Worm (Caenorhabditis elegans): ENCODE data around the gene oac-57.
"Not testable (repeated sequence)": the region's sequence is repeated elsewhere in the genome, so short reads cannot be mapped to it uniquely, and the experiment has no call there.

oac-57 gene

ce11 chrIV:12334708-12335107 is 27.1 kb upstream of the oac-57 start:
- TF ChIP-seq pes-1 (GFP tag; IDR thresholded peaks at IDR 0.05) (no peak), F13C5.2 (tag; optimal IDR thresholded peaks at IDR 0.05) (no peak), hmbx-1 (tag; optimal IDR thresholded peaks at IDR 0.05) (no peak), ets-7 (tag; optimal IDR thresholded peaks at IDR 0.05) (no peak), scrt-1 (GFP tag; IDR thresholded peaks at IDR 0.05) (no peak), B0310.2 (tag; optimal IDR thresholded peaks at IDR 0.05) (no peak), hnd-1 (tag; optimal IDR thresholded peaks at IDR 0.05) (no peak), hmg-4 (GFP tag; optimal IDR thresholded peaks at IDR 0.05) (no peak), ceh-36 (tag; optimal IDR thresholded peaks at IDR 0.05) (no peak), tbx-37 (GFP tag; conservative IDR thresholded peaks at IDR 0.05) (no peak), tbx-11 (GFP tag; IDR thresholded peaks at IDR 0.05) (no peak), ceh-13 (GFP tag; optimal IDR thresholded peaks at IDR 0.05) (no peak), tra-4 (tag; optimal IDR thresholded peaks at IDR 0.05) (no peak), sea-1 (GFP tag; conservative IDR thresholded peaks at IDR 0.05) (no peak), ama-1 (optimal IDR thresholded peaks at IDR 0.05) (no peak)

ce11 chrIV:12334142-12334541 is 26.5 kb upstream of the oac-57 start:
- TF ChIP-seq B0310.2 (tag; optimal IDR thresholded peaks at IDR 0.05) (no peak), flt-1 (GFP tag; IDR thresholded peaks at IDR 0.05) (no peak), F13C5.2 (tag; optimal IDR thresholded peaks at IDR 0.05) (no peak), hmg-4 (GFP tag; optimal IDR thresholded peaks at IDR 0.05) (no peak), ama-1 (optimal IDR thresholded peaks at IDR 0.05) (no peak), hnd-1 (tag; optimal IDR thresholded peaks at IDR 0.05) (no peak), aly-1 (tag; optimal IDR thresholded peaks at IDR 0.05) (no peak), tbx-37 (GFP tag; conservative IDR thresholded peaks at IDR 0.05) (no peak)

DNA sequence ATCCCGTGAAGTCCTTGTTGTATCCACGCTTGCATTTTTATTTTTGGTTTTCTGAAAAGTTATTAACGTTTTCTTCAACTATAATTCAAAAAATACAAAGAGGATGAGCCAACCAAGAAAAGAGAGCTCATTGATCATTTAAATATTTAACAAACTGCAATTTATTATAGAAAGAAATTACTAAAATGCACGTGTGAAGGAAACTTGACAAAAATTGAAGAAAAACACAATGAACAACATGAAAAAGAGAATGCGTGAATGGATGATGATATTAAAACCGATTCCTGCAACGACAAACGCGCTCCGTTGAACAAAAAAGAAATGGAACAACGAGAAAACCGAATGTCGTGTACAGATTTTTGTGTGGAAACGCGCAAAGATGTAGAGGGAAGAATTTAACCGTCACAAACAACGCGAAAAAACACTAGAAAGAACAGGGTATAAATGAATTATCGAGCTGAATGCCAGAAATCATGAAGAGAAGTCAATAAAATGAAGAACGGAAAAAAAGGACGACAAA is 23.3 kb upstream of the oac-57 start, which contains the start of gene ufd-1:
ufd-1 (minus strand) TSS at position 51 of the 520 bp plus-strand sequence.
- TF ChIP-seq flt-1 (GFP tag; IDR thresholded peaks at IDR 0.05) (no peak), tbx-11 (GFP tag; IDR thresholded peaks at IDR 0.05) (no peak), hnd-1 (tag; optimal IDR thresholded peaks at IDR 0.05) (no peak), F13C5.2 (tag; optimal IDR thresholded peaks at IDR 0.05) (no peak), pes-1 (GFP tag; IDR thresholded peaks at IDR 0.05) (no peak), B0310.2 (tag; optimal IDR thresholded peaks at IDR 0.05) (no peak)

ce11 chrIV:12326932-12327331 is 19.3 kb upstream of the oac-57 start, which contains the start of gene F19B6.3:
Gene F19B6.3, plus strand, starts transcription at chrIV:12327232.
- not testable (repeated sequence) for TF ChIP-seq ceh-36 (tag; optimal IDR thresholded peaks at IDR 0.05); flt-1 (GFP tag; IDR thresholded peaks at IDR 0.05); hnd-1 (tag; optimal IDR thresholded peaks at IDR 0.05)

ce11 chrIV:12311597-12311996 is 4.0 kb upstream of the oac-57 start, which contains the start of gene oac-58:
Gene oac-58, minus strand, starts transcription at chrIV:12311697.
- TF ChIP-seq hmg-4 (GFP tag; optimal IDR thresholded peaks at IDR 0.05): no peak
- TF ChIP-seq F13C5.2 (tag; optimal IDR thresholded peaks at IDR 0.05): no peak
- no peak for TF ChIP-seq ceh-13 (GFP tag; optimal IDR thresholded peaks at IDR 0.05)
- no peak for TF ChIP-seq tbx-11 (GFP tag; IDR thresholded peaks at IDR 0.05)
- TF ChIP-seq ceh-36 (tag; optimal IDR thresholded peaks at IDR 0.05): no peak
- no peak for TF ChIP-seq ets-7 (tag; optimal IDR thresholded peaks at IDR 0.05)
- no peak for TF ChIP-seq B0310.2 (tag; optimal IDR thresholded peaks at IDR 0.05)
- TF ChIP-seq tbx-37 (GFP tag; conservative IDR thresholded peaks at IDR 0.05): no peak
- TF ChIP-seq hmbx-1 (tag; optimal IDR thresholded peaks at IDR 0.05): no peak
- TF ChIP-seq ama-1 (optimal IDR thresholded peaks at IDR 0.05): no peak
- TF ChIP-seq tra-4 (tag; optimal IDR thresholded peaks at IDR 0.05): no peak
- TF ChIP-seq scrt-1 (GFP tag; IDR thresholded peaks at IDR 0.05): no peak
- no peak for TF ChIP-seq pes-1 (GFP tag; IDR thresholded peaks at IDR 0.05)
- no peak for TF ChIP-seq sea-1 (GFP tag; conservative IDR thresholded peaks at IDR 0.05)
- no peak for TF ChIP-seq aly-1 (tag; optimal IDR thresholded peaks at IDR 0.05)
- TF ChIP-seq flt-1 (GFP tag; IDR thresholded peaks at IDR 0.05): no peak

ce11 chrIV:12305956-12306355 is 1.7 kb downstream of the oac-57 start:
- TF ChIP-seq F13C5.2 (tag; optimal IDR thresholded peaks at IDR 0.05): no peak
- TF ChIP-seq hmbx-1 (tag; optimal IDR thresholded peaks at IDR 0.05): no peak
- no peak for TF ChIP-seq hmg-4 (GFP tag; optimal IDR thresholded peaks at IDR 0.05)
- TF ChIP-seq tra-4 (tag; optimal IDR thresholded peaks at IDR 0.05): no peak
- no peak for TF ChIP-seq B0310.2 (tag; optimal IDR thresholded peaks at IDR 0.05)
- TF ChIP-seq hnd-1 (tag; optimal IDR thresholded peaks at IDR 0.05): no peak
- TF ChIP-seq sea-1 (GFP tag; conservative IDR thresholded peaks at IDR 0.05): no peak
- no peak for TF ChIP-seq ama-1 (optimal IDR thresholded peaks at IDR 0.05)
- no peak for TF ChIP-seq tbx-37 (GFP tag; conservative IDR thresholded peaks at IDR 0.05)
- TF ChIP-seq ceh-13 (GFP tag; optimal IDR thresholded peaks at IDR 0.05): no peak
- TF ChIP-seq flt-1 (GFP tag; IDR thresholded peaks at IDR 0.05): no peak
- TF ChIP-seq aly-1 (tag; optimal IDR thresholded peaks at IDR 0.05): no peak
- no peak for TF ChIP-seq pes-1 (GFP tag; IDR thresholded peaks at IDR 0.05)

DNA sequence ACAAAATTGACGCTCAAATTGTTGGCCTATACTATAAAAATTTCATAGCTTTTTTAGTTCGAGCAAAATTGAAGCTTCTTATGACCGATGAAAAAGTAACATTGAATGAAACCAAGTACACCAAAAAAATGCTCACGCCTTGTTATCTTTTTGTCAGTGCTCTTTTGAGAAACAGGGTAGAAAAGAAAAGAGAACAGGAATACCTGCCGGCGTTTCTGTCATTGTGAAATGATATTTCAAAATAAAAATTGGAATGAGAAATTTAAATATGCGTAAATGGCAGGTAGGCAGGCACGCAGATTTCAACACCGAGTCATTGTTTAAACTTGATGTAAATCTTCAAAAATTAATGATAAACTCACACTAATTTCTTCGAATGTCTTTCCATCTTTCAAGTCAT is 2.9 kb downstream of the oac-57 start:
- no peak for TF ChIP-seq ama-1 (optimal IDR thresholded peaks at IDR 0.05)
- TF ChIP-seq aly-1 (tag; optimal IDR thresholded peaks at IDR 0.05): no peak
- no peak for TF ChIP-seq F13C5.2 (tag; optimal IDR thresholded peaks at IDR 0.05)
- TF ChIP-seq hmbx-1 (tag; optimal IDR thresholded peaks at IDR 0.05): no peak
- no peak for TF ChIP-seq ceh-13 (GFP tag; optimal IDR thresholded peaks at IDR 0.05)
- no peak for TF ChIP-seq scrt-1 (GFP tag; IDR thresholded peaks at IDR 0.05)

- TF ChIP-seq pes-1 (GFP tag; IDR thresholded peaks at IDR 0.05): no peak
- no peak for TF ChIP-seq ama-1 (optimal IDR thresholded peaks at IDR 0.05)
- no peak for TF ChIP-seq ets-7 (tag; optimal IDR thresholded peaks at IDR 0.05)
- no peak for TF ChIP-seq hnd-1 (tag; optimal IDR thresholded peaks at IDR 0.05)
- no peak for TF ChIP-seq hmbx-1 (tag; optimal IDR thresholded peaks at IDR 0.05)
- TF ChIP-seq tbx-11 (GFP tag; IDR thresholded peaks at IDR 0.05): no peak
- no peak for TF ChIP-seq tbx-37 (GFP tag; conservative IDR thresholded peaks at IDR 0.05)
- no peak for TF ChIP-seq scrt-1 (GFP tag; IDR thresholded peaks at IDR 0.05)
- TF ChIP-seq ceh-36 (tag; optimal IDR thresholded peaks at IDR 0.05): no peak
- no peak for TF ChIP-seq tra-4 (tag; optimal IDR thresholded peaks at IDR 0.05)
- no peak for TF ChIP-seq B0310.2 (tag; optimal IDR thresholded peaks at IDR 0.05)
- no peak for TF ChIP-seq ceh-13 (GFP tag; optimal IDR thresholded peaks at IDR 0.05)
- no peak for TF ChIP-seq F13C5.2 (tag; optimal IDR thresholded peaks at IDR 0.05)
- no peak for TF ChIP-seq flt-1 (GFP tag; IDR thresholded peaks at IDR 0.05)
- TF ChIP-seq hmg-4 (GFP tag; optimal IDR thresholded peaks at IDR 0.05): no peak
- no peak for TF ChIP-seq sea-1 (GFP tag; conservative IDR thresholded peaks at IDR 0.05)
Measured at ce11 chrIV:12302885-12303284, 4.7 kb downstream of the oac-57 start.

Data from whole organism, early embryonic.